Worm (Caenorhabditis elegans): ENCODE data around the gene C33C12.4.

C33C12.4 gene

DNA sequence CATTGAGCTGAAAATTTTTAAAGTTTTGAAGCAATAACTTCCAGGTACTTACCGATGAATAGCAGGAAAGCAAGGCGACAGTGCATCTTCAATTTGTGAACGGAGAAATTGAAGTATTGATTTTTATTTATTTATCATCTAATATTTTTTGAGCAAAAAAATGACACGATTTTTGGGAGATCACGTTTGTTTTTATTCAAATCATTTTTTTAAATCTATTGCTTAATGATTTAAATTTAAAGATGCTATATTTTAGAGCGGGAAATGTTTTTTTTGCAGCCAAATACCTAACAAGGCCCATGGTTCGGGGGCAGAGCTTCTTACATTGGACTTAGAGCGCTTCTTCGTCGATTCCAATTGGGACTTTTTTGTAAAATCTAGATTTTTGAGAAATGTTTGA lies at the start of gene C33C12.4:
Gene C33C12.4 (minus strand): TSS at position 101 of the 400 bp plus-strand sequence.
- TF ChIP-seq lim-6 (tag; optimal IDR thresholded peaks at IDR 0.05) (no peak), ceh-9 (tag; optimal IDR thresholded peaks at IDR 0.05) (no peak), eyg-1 (tag; optimal IDR thresholded peaks at IDR 0.05) (no peak), hlh-30 (tag; optimal IDR thresholded peaks at IDR 0.05; ENCODE audit: insufficient read depth) (no peak), fkh-10 (GFP tag; optimal IDR thresholded peaks at IDR 0.05) (no peak), pha-4 (tag; optimal IDR thresholded peaks at IDR 0.05) (no peak), K09A11.1 (tag; optimal IDR thresholded peaks at IDR 0.05; ENCODE audit: insufficient read depth) (no peak), fax-1 (tag; optimal IDR thresholded peaks at IDR 0.05) (no peak), ceh-22 (tag; optimal IDR thresholded peaks at IDR 0.05) (no peak), pat-9 (tag; optimal IDR thresholded peaks at IDR 0.05) (no peak), ceh-31 (tag; optimal IDR thresholded peaks at IDR 0.05) (no peak), ceh-19 (GFP tag; optimal IDR thresholded peaks at IDR 0.05) (no peak), T23F11.4 (GFP tag; optimal IDR thresholded peaks at IDR 0.05) (no peak), unc-55 (GFP tag; optimal IDR thresholded peaks at IDR 0.05) (no peak), C38D4.7 (GFP tag; optimal IDR thresholded peaks at IDR 0.05) (no peak), ceh-18 (tag; optimal IDR thresholded peaks at IDR 0.05) (no peak), pha-2 (tag; optimal IDR thresholded peaks at IDR 0.05) (no peak), tbx-2 (tag; optimal IDR thresholded peaks at IDR 0.05) (no peak), ceh-48 (tag; optimal IDR thresholded peaks at IDR 0.05) (no peak), sdc-2 (tag; optimal IDR thresholded peaks at IDR 0.05) (no peak)

ce11 chrII:2215512-2215911 lies 49.2 kb upstream of the C33C12.4 start:
- TF ChIP-seq elt-4 (tag; optimal IDR thresholded peaks at IDR 0.05) (peak; percentile 2), odd-2 (tag; optimal IDR thresholded peaks at IDR 0.05) (no peak)

- TF ChIP-seq ceh-19 (GFP tag; optimal IDR thresholded peaks at IDR 0.05) (no peak), che-1 (tag; optimal IDR thresholded peaks at IDR 0.05) (no peak), fkh-6 (tag; optimal IDR thresholded peaks at IDR 0.05) (no peak), tbx-7 (tag; optimal IDR thresholded peaks at IDR 0.05) (no peak), K09A11.1 (tag; optimal IDR thresholded peaks at IDR 0.05; ENCODE audit: insufficient read depth) (no peak), ceh-31 (tag; optimal IDR thresholded peaks at IDR 0.05) (no peak), unc-42 (tag; optimal IDR thresholded peaks at IDR 0.05) (no peak), nhr-11 (tag; optimal IDR thresholded peaks at IDR 0.05) (no peak), madf-2 (tag; optimal IDR thresholded peaks at IDR 0.05) (no peak), pha-4 (tag; optimal IDR thresholded peaks at IDR 0.05) (no peak), ceh-34 (tag; optimal IDR thresholded peaks at IDR 0.05) (no peak), pros-1 (tag; optimal IDR thresholded peaks at IDR 0.05) (no peak), T23F11.4 (GFP tag; optimal IDR thresholded peaks at IDR 0.05) (no peak), fkh-10 (GFP tag; optimal IDR thresholded peaks at IDR 0.05) (no peak), ref-2 (tag; optimal IDR thresholded peaks at IDR 0.05) (no peak), ttx-3 (tag; optimal IDR thresholded peaks at IDR 0.05) (no peak)
These were observed 41.5 kb upstream of the C33C12.4 start, which contains the start of gene Y59C2A.1 for ce11 chrII:2207812-2208211. TSS of gene Y59C2A.1 (plus strand) at chrII:2208112.

ce11 chrII:2206064-2206722 lies 39.9 kb upstream of the C33C12.4 start:
- TF ChIP-seq dmd-4 (tag; optimal IDR thresholded peaks at IDR 0.05; ENCODE audit: borderline replicate concordance) (no peak), hlh-8 (tag; optimal IDR thresholded peaks at IDR 0.05) (peak; percentile 70)

- no peak for TF ChIP-seq pqm-1 (tag; optimal IDR thresholded peaks at IDR 0.05)
- no peak for TF ChIP-seq fax-1 (tag; optimal IDR thresholded peaks at IDR 0.05)
- TF ChIP-seq dve-1 (tag; optimal IDR thresholded peaks at IDR 0.05) = no peak
- peak; percentile 0 for TF ChIP-seq unc-42 (tag; optimal IDR thresholded peaks at IDR 0.05)
- no peak for TF ChIP-seq ceh-30 (tag; optimal IDR thresholded peaks at IDR 0.05)
- no peak for TF ChIP-seq ahr-1 (tag; optimal IDR thresholded peaks at IDR 0.05)
- no peak for TF ChIP-seq tbx-7 (tag; optimal IDR thresholded peaks at IDR 0.05)
These were observed 37.8 kb upstream of the C33C12.4 start, which contains the start of gene Y59C2A.2 for ce11 chrII:2204077-2204476. TSS of gene Y59C2A.2 (minus strand) at chrII:2204137.

Data from whole organism, late embryonic.